Worm (Caenorhabditis elegans) whole organism, L4 larva: ENCODE data around the gene C34D4.2.
A peak's percentile ranks its signal among the peaks of the same experiment; 100 is the strongest.

Experiments
- D1046.2 ChIP-seq: fragments of 200-800 bp; sonication (Bioruptor generic); IDR thresholded peaks from 2 replicates; pipeline ENCODE4 v1.3.6; 2022; ENCODE audit warnings: missing genetic modification characterization, missing compliant biosample characterization
- F49E8.2 ChIP-seq: sonication (generic microtip); optimal IDR thresholded peaks from 2 replicates; lab custom pipeline; 2016; ENCODE audit warnings: missing compliant biosample characterization, mild to moderate bottlenecking, missing genetic modification characterization, borderline replicate concordance
- T20F7.1 ChIP-seq: fragments of 200-800 bp; sonication (Bioruptor generic); optimal IDR thresholded peaks from 2 replicates; lab custom pipeline; 2018; ENCODE audit warnings: mild to moderate bottlenecking, missing genetic modification characterization, missing compliant biosample characterization
- Y48G9A.11 ChIP-seq: fragments of 200-800 bp; sonication (Bioruptor generic); IDR thresholded peaks from 2 replicates; pipeline ENCODE4 v1.3.6; 2022; ENCODE audit warnings: missing genetic modification reagents, missing genetic modification characterization, missing compliant biosample characterization
- Y5F2A.4 ChIP-seq: fragments of 200-800 bp; sonication (Bioruptor generic); optimal IDR thresholded peaks from 2 replicates; lab custom pipeline; 2018; ENCODE audit warnings: mild to moderate bottlenecking, missing genetic modification characterization, missing compliant biosample characterization
- Y75B8A.6 ChIP-seq: fragments of 200-800 bp; sonication (Bioruptor generic); IDR thresholded peaks from 2 replicates; pipeline ENCODE4 v1.3.6; 2022; ENCODE audit warnings: missing genetic modification reagents, missing genetic modification characterization, missing compliant biosample characterization
- ama-1 ChIP-seq: fragments of 150-350 bp; optimal IDR thresholded peaks from 2 replicates; lab custom pipeline; 2014; ENCODE audit warnings: inconsistent platforms, mixed read lengths
- arid-1 ChIP-seq: fragments of 200-800 bp; sonication (Bioruptor generic); conservative IDR thresholded peaks from 2 replicates; pipeline ENCODE4 v1.3.6; 2022; ENCODE audit warnings: missing genetic modification reagents, missing genetic modification characterization, missing compliant biosample characterization
- attf-4 ChIP-seq: sonication (generic microtip); optimal IDR thresholded peaks from 3 replicates; lab custom pipeline; 2017; ENCODE audit warnings: missing biosample characterization, missing genetic modification characterization
- ceh-32 ChIP-seq: sonication (generic microtip); optimal IDR thresholded peaks from 2 replicates; lab custom pipeline; 2016; ENCODE audit warnings: mild to moderate bottlenecking, missing genetic modification characterization, missing compliant biosample characterization; ENCODE audit not compliant: poor library complexity
- ceh-44 ChIP-seq: fragments of 200-800 bp; sonication (Bioruptor generic); IDR thresholded peaks from 2 replicates; pipeline ENCODE4 v1.3.6; 2022; ENCODE audit warnings: missing genetic modification reagents, missing genetic modification characterization, missing compliant biosample characterization
- ces-1 ChIP-seq: fragments of 150-350 bp; sonication (generic microtip); optimal IDR thresholded peaks from 4 replicates; lab custom pipeline; 2014; ENCODE audit warnings: missing biosample characterization, missing genetic modification reagents, missing genetic modification characterization
- cey-2 ChIP-seq: sonication (generic microtip); optimal IDR thresholded peaks from 3 replicates; lab custom pipeline; 2017; ENCODE audit warnings: missing genetic modification characterization, mild to moderate bottlenecking, missing compliant biosample characterization, antibody characterized with exemption, borderline replicate concordance; ENCODE audit not compliant: insufficient read depth
- daf-16 ChIP-seq, 3 experiments: sonication (generic microtip); optimal IDR thresholded peaks; 2 replicates each; lab custom pipeline; 2016 to 2017; ENCODE audit warnings: missing genetic modification characterization in 3 of 3, missing genetic modification reagents in 3 of 3, mild to moderate bottlenecking in 2 of 3, missing compliant biosample characterization in 2 of 3, missing biosample characterization in 1 of 3, moderate library complexity in 1 of 3
- daf-19 ChIP-seq: fragments of 200-800 bp; sonication (Bioruptor generic); conservative IDR thresholded peaks from 2 replicates; pipeline ENCODE4 v1.3.6; 2022; ENCODE audit warnings: missing genetic modification characterization, missing compliant biosample characterization
- dmd-6 ChIP-seq: fragments of 200-800 bp; sonication (Bioruptor generic); IDR thresholded peaks from 2 replicates; pipeline ENCODE4 v1.3.6; 2022; ENCODE audit warnings: missing genetic modification reagents, missing genetic modification characterization, missing compliant biosample characterization
- dve-1 ChIP-seq: sonication (generic microtip); optimal IDR thresholded peaks from 2 replicates; lab custom pipeline; 2017; ENCODE audit warnings: antibody characterized with exemption, mild to moderate bottlenecking, missing genetic modification characterization, missing compliant biosample characterization; ENCODE audit not compliant: insufficient read depth
- egl-27 ChIP-seq: sonication (generic microtip); optimal IDR thresholded peaks from 3 replicates; lab custom pipeline; 2017; ENCODE audit warnings: missing biosample characterization, missing genetic modification reagents, missing genetic modification characterization
- egl-43 ChIP-seq: fragments of 200-800 bp; sonication (Bioruptor generic); IDR thresholded peaks from 2 replicates; pipeline ENCODE4 v1.3.6; 2022; ENCODE audit warnings: missing genetic modification reagents, missing genetic modification characterization, missing compliant biosample characterization
- fkh-10 ChIP-seq: fragments of 150-350 bp; optimal IDR thresholded peaks from 2 replicates; lab custom pipeline; 2014; ENCODE audit warnings: missing biosample characterization, missing genetic modification reagents, missing genetic modification characterization
- hif-1 ChIP-seq, 2 experiments: sonication (generic microtip); optimal IDR thresholded peaks; 2 replicates each; lab custom pipeline; 2016 to 2017; ENCODE audit warnings: missing compliant biosample characterization in 2 of 2, missing genetic modification characterization in 2 of 2, missing genetic modification reagents in 2 of 2, missing genotype in 2 of 2, mild to moderate bottlenecking in 1 of 2
- hlh-11 ChIP-seq: fragments of 200-800 bp; sonication (Bioruptor generic); optimal IDR thresholded peaks from 2 replicates; lab custom pipeline; 2018; ENCODE audit warnings: mild to moderate bottlenecking, missing genetic modification characterization, missing compliant biosample characterization
- hlh-30 ChIP-seq: sonication (generic microtip); optimal IDR thresholded peaks from 2 replicates; lab custom pipeline; 2017; ENCODE audit warnings: antibody characterized with exemption, mild to moderate bottlenecking, missing genetic modification characterization, missing compliant biosample characterization; ENCODE audit not compliant: insufficient read depth
- lim-7 ChIP-seq: fragments of 200-800 bp; sonication (Bioruptor generic); IDR thresholded peaks from 2 replicates; pipeline ENCODE4 v1.3.6; 2022; ENCODE audit warnings: missing genetic modification characterization, missing compliant biosample characterization
- lin-1 ChIP-seq: fragments of 200-800 bp; sonication (Bioruptor generic); IDR thresholded peaks from 2 replicates; pipeline ENCODE4 v1.3.6; 2022; ENCODE audit warnings: missing genetic modification reagents, missing genetic modification characterization, missing compliant biosample characterization
- lin-29 ChIP-seq: fragments of 200-800 bp; sonication (Bioruptor generic); IDR thresholded peaks from 2 replicates; pipeline ENCODE4 v1.3.6; 2022; ENCODE audit warnings: missing genetic modification reagents, missing genetic modification characterization, missing compliant biosample characterization
- lin-38 ChIP-seq: fragments of 200-800 bp; sonication (Bioruptor generic); IDR thresholded peaks from 2 replicates; pipeline ENCODE4 v1.3.6; 2022; ENCODE audit warnings: missing genetic modification reagents, missing genetic modification characterization, missing compliant biosample characterization
- madf-9 ChIP-seq: fragments of 200-800 bp; sonication (Bioruptor generic); conservative IDR thresholded peaks from 2 replicates; pipeline ENCODE4 v1.3.6; 2022; ENCODE audit warnings: missing genetic modification reagents, missing genetic modification characterization, missing compliant biosample characterization
- mdt-29 ChIP-seq: fragments of 200-800 bp; sonication (Bioruptor generic); IDR thresholded peaks from 2 replicates; pipeline ENCODE4 v1.3.6; 2022; ENCODE audit warnings: missing genetic modification reagents, missing genetic modification characterization, missing compliant biosample characterization
- mxl-2 ChIP-seq: fragments of 200-800 bp; sonication (Bioruptor generic); conservative IDR thresholded peaks from 2 replicates; pipeline ENCODE4 v1.3.6; 2022; ENCODE audit warnings: missing genetic modification reagents, missing genetic modification characterization, missing compliant biosample characterization
- nhr-102 ChIP-seq: sonication (generic microtip); optimal IDR thresholded peaks from 2 replicates; lab custom pipeline; 2016; ENCODE audit warnings: mild to moderate bottlenecking, missing genetic modification characterization, moderate library complexity, missing compliant biosample characterization
- nhr-28 ChIP-seq: fragments of 150-350 bp; optimal IDR thresholded peaks from 2 replicates; lab custom pipeline; 2014; ENCODE audit warnings: missing biosample characterization, missing genetic modification characterization
- nhr-41 ChIP-seq: fragments of 200-800 bp; sonication (Bioruptor generic); IDR thresholded peaks from 2 replicates; pipeline ENCODE4 v1.3.6; 2022; ENCODE audit warnings: missing genetic modification reagents, missing genetic modification characterization, missing compliant biosample characterization
- nhr-48 ChIP-seq: sonication (generic microtip); optimal IDR thresholded peaks from 2 replicates; lab custom pipeline; 2016; ENCODE audit warnings: mild to moderate bottlenecking, missing genetic modification characterization, missing compliant biosample characterization
- nhr-76 ChIP-seq: fragments of 150-350 bp; optimal IDR thresholded peaks from 2 replicates; lab custom pipeline; 2014; ENCODE audit warnings: missing biosample characterization, missing genetic modification characterization
- nhr-77 ChIP-seq: fragments of 150-350 bp; optimal IDR thresholded peaks from 2 replicates; lab custom pipeline; 2014; ENCODE audit warnings: missing biosample characterization, missing genetic modification characterization
- pha-4 ChIP-seq, 2 experiments: fragments of 150-350 bp in 1 of 2; fragments of 200-800 bp in 1 of 2; sonication (Bioruptor generic) in 1 of 2; IDR thresholded peaks in 1 of 2; optimal IDR thresholded peaks in 1 of 2; 2 replicates each; pipeline versions ENCODE4 v1.3.6 to Lab custom; 2014 to 2022; ENCODE audit warnings: missing genetic modification characterization in 2 of 2, missing genetic modification reagents in 2 of 2, missing biosample characterization in 1 of 2, missing compliant biosample characterization in 1 of 2
- php-3 ChIP-seq: fragments of 200-800 bp; sonication (Bioruptor generic); IDR thresholded peaks from 2 replicates; pipeline ENCODE4 v1.3.6; 2022; ENCODE audit warnings: missing genetic modification reagents, missing genetic modification characterization, missing compliant biosample characterization
- saeg-2 ChIP-seq: fragments of 200-800 bp; sonication (Bioruptor generic); IDR thresholded peaks from 2 replicates; pipeline ENCODE4 v1.3.6; 2022; ENCODE audit warnings: missing genetic modification reagents, missing genetic modification characterization, missing compliant biosample characterization
- skn-1 ChIP-seq: fragments of 150-350 bp; optimal IDR thresholded peaks from 2 replicates; lab custom pipeline; 2014; ENCODE audit warnings: missing biosample characterization, missing genetic modification characterization
- spr-1 ChIP-seq: sonication (generic microtip); optimal IDR thresholded peaks from 2 replicates; lab custom pipeline; 2016; ENCODE audit warnings: mild to moderate bottlenecking, missing genetic modification characterization, missing compliant biosample characterization
- tra-1 ChIP-seq: fragments of 200-800 bp; sonication (Bioruptor generic); IDR thresholded peaks from 2 replicates; pipeline ENCODE4 v1.3.6; 2022; ENCODE audit warnings: missing genetic modification reagents, missing genetic modification characterization, missing compliant biosample characterization
- unc-62 ChIP-seq, 3 experiments: fragments of 150-350 bp in 1 of 3; sonication (generic microtip); optimal IDR thresholded peaks in 2 of 3; peaks in 1 of 3; 1 replicate in 1 of 3; 2 replicates in 2 of 3; lab custom pipeline; 2014 to 2017; ENCODE audit warnings: missing biosample characterization in 3 of 3, missing genetic modification characterization in 3 of 3, missing genetic modification reagents in 3 of 3, missing genotype in 1 of 3
- zfp-2 ChIP-seq: sonication (generic microtip); optimal IDR thresholded peaks from 2 replicates; lab custom pipeline; 2016; ENCODE audit warnings: mild to moderate bottlenecking, missing genetic modification characterization, missing compliant biosample characterization
- zip-11 ChIP-seq: fragments of 200-800 bp; sonication (Bioruptor generic); IDR thresholded peaks from 2 replicates; pipeline ENCODE4 v1.3.6; 2022; ENCODE audit warnings: missing genetic modification characterization, missing compliant biosample characterization
- ztf-7 ChIP-seq: fragments of 150-350 bp; optimal IDR thresholded peaks from 2 replicates; lab custom pipeline; 2014; ENCODE audit warnings: missing biosample characterization, missing genetic modification characterization

C34D4.2 gene

ce11 chrIV:7180304-7180703 is 25.8 kb downstream of the C34D4.2 start, which contains the start of gene cest-10 (continued):
- TF ChIP-seq ces-1 (GFP tag; lab: Kevin White, UChicago) (no peak), hlh-11 (tag; lab: Kevin White, UChicago) (peak; percentile 68), lin-1 (GFP tag; lab: Robert Waterston, UW) (no peak; the same call in 1 of the 2 replicates), F49E8.2 (tag; lab: Kevin White, UChicago) (no peak), Y48G9A.11 (GFP tag; lab: Robert Waterston, UW) (no peak), hlh-30 (no peak), fkh-10 (no peak), lin-38 (GFP tag; lab: Robert Waterston, UW) (no peak), saeg-2 (GFP tag; lab: Robert Waterston, UW) (no peak), cey-2 (tag; lab: Kevin White, UChicago) (no peak), nhr-76 (tag; lab: Kevin White, UChicago) (no peak), ceh-44 (no peak), nhr-77 (tag; lab: Kevin White, UChicago) (peak; percentile 69), mxl-2 (GFP tag; lab: Robert Waterston, UW) (no peak), lin-29 (no peak), daf-16 (GFP tag; optimal IDR thresholded peaks at IDR 0.05; lab: Kevin White, UChicago) (peak in 1 of 2 experiments; percentile 67), daf-16 (tag; optimal IDR thresholded peaks at IDR 0.05; lab: Kevin White, UChicago) (peak; percentile 93), madf-9 (no peak), zip-11 (no peak), Y5F2A.4 (GFP tag; lab: Kevin White, UChicago) (no peak), nhr-28 (tag; lab: Kevin White, UChicago) (peak; percentile 99), skn-1 (no peak), ceh-32 (tag; lab: Kevin White, UChicago) (no peak), pha-4 (GFP tag; IDR thresholded peaks at IDR 0.05; lab: Robert Waterston, UW) (peak; percentile 32; the same call in 1 of the 2 replicates), pha-4 (tag; optimal IDR thresholded peaks at IDR 0.05; lab: Kevin White, UChicago) (no peak), arid-1 (GFP tag; lab: Robert Waterston, UW) (no peak), egl-43 (GFP tag; lab: Robert Waterston, UW) (no peak), ama-1 (lab: Kevin White, UChicago) (no peak), ztf-7 (tag; lab: Kevin White, UChicago) (no peak), egl-27 (tag; lab: Kevin White, UChicago) (no peak), daf-19 (no peak), spr-1 (tag; lab: Kevin White, UChicago) (no peak), lim-7 (GFP tag; lab: Robert Waterston, UW) (no peak), Y75B8A.6 (GFP tag; lab: Robert Waterston, UW) (0 out of 2 replicates have a peak, but pooled peaks have one; percentile 22), D1046.2 (no peak)

ce11 chrIV:7182818-7183217 is 28.4 kb downstream of the C34D4.2 start:
- TF ChIP-seq zfp-2 (tag; lab: Kevin White, UChicago): no peak
- peak; percentile 54; the same call in 1 of the 2 replicates for TF ChIP-seq php-3
- peak; percentile 40 for TF ChIP-seq T20F7.1 (GFP tag; lab: Kevin White, UChicago)
- no peak for TF ChIP-seq attf-4 (tag; lab: Kevin White, UChicago)
- no peak for TF ChIP-seq nhr-41 (GFP tag; lab: Robert Waterston, UW)
- TF ChIP-seq nhr-102 (tag; lab: Kevin White, UChicago): peak; percentile 52
- TF ChIP-seq mdt-29: no peak
- TF ChIP-seq egl-27 (tag; lab: Kevin White, UChicago): no peak
- no peak for TF ChIP-seq lim-7 (GFP tag; lab: Robert Waterston, UW)
- peak; percentile 54 for TF ChIP-seq nhr-48 (tag; lab: Kevin White, UChicago)
- TF ChIP-seq lin-29: no peak
- peak; percentile 94 for TF ChIP-seq dmd-6 (GFP tag; lab: Robert Waterston, UW)
- TF ChIP-seq egl-43 (GFP tag; lab: Robert Waterston, UW): no peak
- TF ChIP-seq daf-16 (GFP tag; optimal IDR thresholded peaks at IDR 0.05; lab: Kevin White, UChicago): peak in 1 of 2 experiments; percentile 49
- TF ChIP-seq daf-16 (tag; optimal IDR thresholded peaks at IDR 0.05; lab: Kevin White, UChicago): peak; percentile 91
- TF ChIP-seq hif-1 (tag; optimal IDR thresholded peaks at IDR 0.05; lab: Kevin White, UChicago): no peak
- TF ChIP-seq tra-1 (GFP tag; lab: Robert Waterston, UW): 0 out of 2 replicates have a peak, but pooled peaks have one; percentile 49
- TF ChIP-seq unc-62 (GFP tag; optimal IDR thresholded peaks at IDR 0.05 in 1 of 2; lab: Kevin White, UChicago): peak in 1 of 2 experiments; percentile 4
- no peak for TF ChIP-seq unc-62 (tag; optimal IDR thresholded peaks at IDR 0.05; lab: Kevin White, UChicago)
- peak; percentile 38 for TF ChIP-seq hlh-11 (tag; lab: Kevin White, UChicago)
- TF ChIP-seq D1046.2: no peak
- peak; percentile 60 for TF ChIP-seq dve-1 (tag; lab: Kevin White, UChicago)
